Worm (Caenorhabditis elegans) whole organism, L4/young adult: ENCODE results near the gene Y66H1A.5.

Experiments used
- dao-5 ChIP-seq: sonication (generic microtip); optimal IDR thresholded peaks from 2 replicates; lab custom pipeline; 2016; ENCODE audit warnings: missing genotype, missing genetic modification characterization, moderate library complexity, missing compliant biosample characterization
- him-1 ChIP-seq: sonication (generic microtip); optimal IDR thresholded peaks from 2 replicates; lab custom pipeline; 2016; ENCODE audit warnings: missing genotype, missing genetic modification reagents, missing genetic modification characterization, missing compliant biosample characterization

- TF ChIP-seq dao-5 (tag; lab: Kevin White, UChicago) = no peak
- TF ChIP-seq him-1 = no peak
These were observed 42.4 kb downstream of the Y66H1A.5 start, which contains the start of gene T07A9.14 for ce11 chrIV:386576-386975.
